Fruit fly (Drosophila melanogaster): Measurements from ENCODE around the gene sov.

- TF ChIP-seq bab2 (GFP tag; optimal IDR thresholded peaks at IDR 0.05) (no peak), Vsx1 (GFP tag; optimal IDR thresholded peaks at IDR 0.05) (no peak), Neu2 (GFP tag; optimal IDR thresholded peaks at IDR 0.05; ENCODE audit: borderline replicate concordance) (no peak), Mrtf (GFP tag; IDR thresholded peaks at IDR 0.05) (no peak), sisA (GFP tag; IDR thresholded peaks at IDR 0.05) (no peak), CG5180 (GFP tag; optimal IDR thresholded peaks at IDR 0.05) (peak; percentile 5), fd102C (GFP tag; optimal IDR thresholded peaks at IDR 0.05) (no peak), Camta (GFP tag; optimal IDR thresholded peaks at IDR 0.05) (no peak), Ravus (GFP tag; IDR thresholded peaks at IDR 0.05) (no peak), Hsf (GFP tag; optimal IDR thresholded peaks at IDR 0.05) (no peak), psq (GFP tag; optimal IDR thresholded peaks at IDR 0.05) (no peak), Pdp1 (GFP tag; optimal IDR thresholded peaks at IDR 0.05) (no peak), CG6813 (GFP tag; optimal IDR thresholded peaks at IDR 0.05) (no peak)
Measured at dm6 chrX:6733291-6734042, 22.7 kb upstream of the sov start.
